Fruit fly (Drosophila melanogaster) whole organism, prepupa: Measurements from ENCODE around the gene Cpr65Az.

ENCODE experiments used
- Blimp-1 ChIP-seq: fragments of 200-800 bp; sonication (Bioruptor generic); optimal IDR thresholded peaks from 3 replicates; lab custom pipeline; 2017; ENCODE audit warnings: missing biosample characterization, missing genetic modification characterization, mild to moderate bottlenecking, moderate library complexity, missing genetic modification reagents
- CG10631 ChIP-seq: fragments of 200-800 bp; sonication (Bioruptor generic); optimal IDR thresholded peaks from 2 replicates; lab custom pipeline; 2016; ENCODE audit warnings: missing biosample characterization, missing genetic modification characterization
- CG10669 ChIP-seq: fragments of 200-800 bp; sonication (Bioruptor generic); optimal IDR thresholded peaks from 3 replicates; lab custom pipeline; 2018; ENCODE audit warnings: missing biosample characterization, mild to moderate bottlenecking, missing genetic modification characterization, moderate library complexity
- CG11762 ChIP-seq: fragments of 200-800 bp; sonication (Bioruptor generic); optimal IDR thresholded peaks from 3 replicates; lab custom pipeline; 2016; ENCODE audit warnings: missing biosample characterization, missing genetic modification characterization; ENCODE audit not compliant: insufficient read depth
- CG11902 ChIP-seq: fragments of 200-800 bp; sonication (Bioruptor generic); optimal IDR thresholded peaks from 3 replicates; lab custom pipeline; 2016; ENCODE audit warnings: missing biosample characterization, missing genetic modification characterization
- CG15336 ChIP-seq: fragments of 200-800 bp; sonication (Bioruptor generic); IDR thresholded peaks from 2 replicates; pipeline ENCODE4 v1.3.6; 2022; ENCODE audit warnings: missing biosample characterization, missing genetic modification characterization
- CG1621 ChIP-seq: fragments of 200-800 bp; sonication (Bioruptor generic); optimal IDR thresholded peaks from 3 replicates; lab custom pipeline; 2018; ENCODE audit warnings: missing biosample characterization, mild to moderate bottlenecking, missing genetic modification characterization
- CG16779 ChIP-seq: fragments of 200-800 bp; sonication (Bioruptor generic); optimal IDR thresholded peaks from 3 replicates; lab custom pipeline; 2017; ENCODE audit warnings: missing biosample characterization, mild to moderate bottlenecking, missing genetic modification characterization
- CG3032 ChIP-seq: fragments of 200-800 bp; optimal IDR thresholded peaks from 2 replicates; lab custom pipeline; 2019; ENCODE audit warnings: missing biosample characterization, mild to moderate bottlenecking, missing genetic modification characterization, moderate library complexity
- CG31627 ChIP-seq: fragments of 200-800 bp; sonication (Bioruptor generic); optimal IDR thresholded peaks from 3 replicates; lab custom pipeline; 2016; ENCODE audit warnings: missing biosample characterization, missing genetic modification characterization
- CG32006 ChIP-seq: fragments of 200-800 bp; sonication (Bioruptor generic); optimal IDR thresholded peaks from 3 replicates; lab custom pipeline; 2017; ENCODE audit warnings: missing biosample characterization, mild to moderate bottlenecking, missing genetic modification characterization
- CG3919 ChIP-seq: fragments of 200-800 bp; sonication (Bioruptor generic); optimal IDR thresholded peaks from 3 replicates; lab custom pipeline; 2016; ENCODE audit warnings: missing biosample characterization, missing genetic modification characterization
- CG4318 ChIP-seq: fragments of 200-800 bp; sonication (Bioruptor generic); optimal IDR thresholded peaks from 3 replicates; lab custom pipeline; 2017; ENCODE audit warnings: missing biosample characterization, mild to moderate bottlenecking, missing genetic modification characterization
- CG6163 ChIP-seq: fragments of 200-800 bp; sonication (Bioruptor generic); IDR thresholded peaks from 3 replicates; pipeline ENCODE4 v1.3.6; 2022; ENCODE audit warnings: missing biosample characterization, missing genetic modification characterization
- CG6276 ChIP-seq: fragments of 200-800 bp; sonication (Bioruptor generic); optimal IDR thresholded peaks from 2 replicates; lab custom pipeline; 2017; ENCODE audit warnings: missing biosample characterization, mild to moderate bottlenecking, missing genetic modification characterization
- CG6792 ChIP-seq: fragments of 200-800 bp; sonication (Bioruptor generic); optimal IDR thresholded peaks from 3 replicates; lab custom pipeline; 2016; ENCODE audit warnings: missing biosample characterization, missing genetic modification characterization
- CG6808 ChIP-seq: fragments of 200-800 bp; sonication (Bioruptor generic); optimal IDR thresholded peaks from 3 replicates; lab custom pipeline; 2017; ENCODE audit warnings: missing biosample characterization, missing genetic modification characterization, mild to moderate bottlenecking, moderate library complexity, missing genetic modification reagents
- CG7368 ChIP-seq: fragments of 200-800 bp; sonication (Bioruptor generic); optimal IDR thresholded peaks from 3 replicates; lab custom pipeline; 2016; ENCODE audit warnings: missing biosample characterization, missing genetic modification characterization
- CG8319 ChIP-seq: fragments of 200-800 bp; sonication (Bioruptor generic); optimal IDR thresholded peaks from 3 replicates; lab custom pipeline; 2016; ENCODE audit warnings: missing biosample characterization, missing genetic modification characterization
- Eip78C ChIP-seq: fragments of 200-800 bp; sonication (Bioruptor generic); peaks from one replicate; lab custom pipeline; 2016; ENCODE audit warnings: missing biosample characterization, missing genetic modification characterization
- Ets96B ChIP-seq: fragments of 200-800 bp; optimal IDR thresholded peaks from 2 replicates; lab custom pipeline; 2019; ENCODE audit warnings: missing biosample characterization, mild to moderate bottlenecking, missing genetic modification characterization, moderate library complexity
- Gug ChIP-seq: fragments of 200-800 bp; sonication (Bioruptor generic); IDR thresholded peaks from 2 replicates; pipeline ENCODE4 v1.3.6; 2022; ENCODE audit warnings: missing biosample characterization, missing genetic modification characterization
- OdsH ChIP-seq: fragments of 200-800 bp; sonication (Bioruptor generic); optimal IDR thresholded peaks from 3 replicates; lab custom pipeline; 2016; ENCODE audit warnings: missing biosample characterization, missing genetic modification characterization
- Sox102F ChIP-seq: fragments of 200-800 bp; sonication (Bioruptor generic); optimal IDR thresholded peaks from 2 replicates; lab custom pipeline; 2016; ENCODE audit warnings: missing biosample characterization, mild to moderate bottlenecking, missing genetic modification characterization
- Sox14 ChIP-seq: fragments of 200-800 bp; sonication (Bioruptor generic); optimal IDR thresholded peaks from 3 replicates; lab custom pipeline; 2016; ENCODE audit warnings: missing biosample characterization, missing genetic modification characterization
- Sox15 ChIP-seq: fragments of 200-800 bp; sonication (Bioruptor generic); optimal IDR thresholded peaks from 3 replicates; lab custom pipeline; 2016; ENCODE audit warnings: missing biosample characterization, missing genetic modification characterization
- acj6 ChIP-seq: fragments of 200-800 bp; sonication (Bioruptor generic); optimal IDR thresholded peaks from 3 replicates; lab custom pipeline; 2016; ENCODE audit warnings: missing biosample characterization, missing genetic modification characterization
- cyc ChIP-seq: fragments of 200-800 bp; sonication (Bioruptor generic); optimal IDR thresholded peaks from 3 replicates; lab custom pipeline; 2016; ENCODE audit warnings: missing biosample characterization, missing genetic modification characterization
- dac ChIP-seq: fragments of 200-800 bp; sonication (Bioruptor generic); optimal IDR thresholded peaks from 2 replicates; lab custom pipeline; 2017; ENCODE audit warnings: missing biosample characterization, mild to moderate bottlenecking, missing genetic modification characterization
- eg ChIP-seq: fragments of 200-800 bp; sonication (Bioruptor generic); IDR thresholded peaks from 3 replicates; pipeline ENCODE4 v1.3.6; 2022; ENCODE audit warnings: missing biosample characterization, missing genetic modification characterization
- esn ChIP-seq: fragments of 200-800 bp; sonication (Bioruptor generic); optimal IDR thresholded peaks from 2 replicates; lab custom pipeline; 2016; ENCODE audit warnings: missing biosample characterization, mild to moderate bottlenecking, missing genetic modification characterization, moderate library complexity
- fd85E ChIP-seq: fragments of 200-800 bp; sonication (Bioruptor generic); optimal IDR thresholded peaks from 3 replicates; lab custom pipeline; 2016; ENCODE audit warnings: missing biosample characterization, missing genetic modification characterization
- fkh ChIP-seq: fragments of 200-800 bp; sonication (Bioruptor generic); optimal IDR thresholded peaks from 3 replicates; lab custom pipeline; 2017; ENCODE audit warnings: missing biosample characterization, mild to moderate bottlenecking, missing genetic modification characterization, moderate library complexity
- lz ChIP-seq: fragments of 200-800 bp; sonication (Bioruptor generic); optimal IDR thresholded peaks from 3 replicates; lab custom pipeline; 2016; ENCODE audit warnings: missing biosample characterization, missing genetic modification characterization
- pdm3 ChIP-seq: fragments of 200-800 bp; sonication (Bioruptor generic); optimal IDR thresholded peaks from 3 replicates; lab custom pipeline; 2016; ENCODE audit warnings: missing biosample characterization, missing genetic modification characterization
- ss ChIP-seq, 2 experiments: fragments of 200-800 bp; sonication (Bioruptor generic); optimal IDR thresholded peaks; 2 replicates in 1 of 2; 3 replicates in 1 of 2; lab custom pipeline; 2017 to 2018; ENCODE audit warnings: mild to moderate bottlenecking in 2 of 2, missing biosample characterization in 2 of 2, missing genetic modification characterization in 2 of 2, moderate library complexity in 1 of 2
- svp ChIP-seq: fragments of 200-800 bp; sonication (Bioruptor generic); peaks from one replicate; lab custom pipeline; 2016; ENCODE audit warnings: missing biosample characterization, missing genetic modification characterization
- vri ChIP-seq: fragments of 200-800 bp; sonication (Bioruptor generic); optimal IDR thresholded peaks from 3 replicates; lab custom pipeline; 2016; ENCODE audit warnings: missing biosample characterization, mild to moderate bottlenecking, missing genetic modification characterization

Cpr65Az gene

dm6 chr3L:6141538-6141937 lies 19.1 kb upstream of the Cpr65Az start:
- TF ChIP-seq CG16779 (tag; lab: Kevin White, UChicago) (no peak), vri (peak; percentile 90), Blimp-1 (GFP tag; lab: Kevin White, UChicago) (peak; percentile 92)

- TF ChIP-seq CG10669 (GFP tag; lab: Kevin White, UChicago) (no peak), CG6808 (GFP tag; lab: Kevin White, UChicago) (no peak), cyc (GFP tag; lab: Kevin White, UChicago) (no peak), CG3032 (no peak), CG16779 (tag; lab: Kevin White, UChicago) (no peak), acj6 (GFP tag; lab: Kevin White, UChicago) (no peak), pdm3 (GFP tag; lab: Kevin White, UChicago) (no peak), fd85E (GFP tag; lab: Kevin White, UChicago) (no peak), Gug (GFP tag; lab: Robert Waterston, UW) (no peak)
Observed at dm6 chr3L:6142313-6142712, 18.3 kb upstream of the Cpr65Az start, which contains the start of gene Cpr65Aw. Gene Cpr65Aw (minus strand): TSS chr3L:6142413.

- TF ChIP-seq ss (GFP tag; optimal IDR thresholded peaks at IDR 0.05; lab: Kevin White, UChicago) (peak; percentile 31 to 63), CG6276 (GFP tag; lab: Kevin White, UChicago) (no peak), CG32006 (GFP tag; lab: Kevin White, UChicago) (no peak), Eip78C (peak; percentile 58), CG1621 (tag; lab: Kevin White, UChicago) (no peak), Ets96B (tag; lab: Kevin White, UChicago) (no peak), CG6792 (GFP tag; lab: Kevin White, UChicago) (no peak), Sox14 (GFP tag; lab: Kevin White, UChicago) (no peak), Sox102F (GFP tag; lab: Kevin White, UChicago) (no peak), CG10631 (GFP tag; lab: Kevin White, UChicago) (no peak), fkh (GFP tag; lab: Kevin White, UChicago) (no peak), CG6163 (GFP tag; lab: Robert Waterston, UW) (no peak), CG15336 (no peak), CG3919 (GFP tag; lab: Kevin White, UChicago) (no peak), CG16779 (tag; lab: Kevin White, UChicago) (no peak), Blimp-1 (GFP tag; lab: Kevin White, UChicago) (peak; percentile 84), CG11762 (GFP tag; lab: Kevin White, UChicago) (no peak), CG11902 (no peak), CG6808 (GFP tag; lab: Kevin White, UChicago) (peak; percentile 14), eg (GFP tag; lab: Robert Waterston, UW) (no peak), esn (no peak), CG31627 (GFP tag; lab: Kevin White, UChicago) (no peak), OdsH (GFP tag; lab: Kevin White, UChicago) (no peak), lz (GFP tag; lab: Kevin White, UChicago) (no peak), dac (GFP tag; lab: Kevin White, UChicago) (no peak)
Observed at dm6 chr3L:6143188-6143755, 17.3 kb upstream of the Cpr65Az start, which contains the start of gene Lcp65Ad. Gene Lcp65Ad (plus strand): TSS chr3L:6143395.

- TF ChIP-seq Sox15 (GFP tag; lab: Kevin White, UChicago) (no peak), CG11762 (GFP tag; lab: Kevin White, UChicago) (no peak), CG7368 (GFP tag; lab: Kevin White, UChicago) (no peak), fd85E (GFP tag; lab: Kevin White, UChicago) (no peak), OdsH (GFP tag; lab: Kevin White, UChicago) (no peak), ss (GFP tag; optimal IDR thresholded peaks at IDR 0.05; lab: Kevin White, UChicago) (no peak), Blimp-1 (GFP tag; lab: Kevin White, UChicago) (no peak), CG4318 (no peak), CG8319 (GFP tag; lab: Kevin White, UChicago) (no peak), svp (no peak)
Observed at dm6 chr3L:6144769-6145220, 15.8 kb upstream of the Cpr65Az start, which contains the start of gene Lcp65Ac. Gene Lcp65Ac (plus strand): TSS chr3L:6144819.
